Fruit fly (Drosophila melanogaster) whole organism, embryonic: ENCODE results near the gene slmb.

Source experiments
- Antp ChIP-seq: fragments of 200-800 bp; sonication (Bioruptor generic); optimal IDR thresholded peaks from 3 replicates; lab custom pipeline; 2016; ENCODE audit warnings: missing biosample characterization, missing genetic modification characterization
- Atf6 ChIP-seq: fragments of 200-800 bp; sonication (Bioruptor generic); IDR thresholded peaks from 2 replicates; pipeline ENCODE4 v1.3.6; 2022; ENCODE audit warnings: missing biosample characterization, missing genetic modification characterization
- Blimp-1 ChIP-seq: fragments of 200-800 bp; sonication (Bioruptor generic); optimal IDR thresholded peaks from 3 replicates; lab custom pipeline; 2018; ENCODE audit warnings: missing biosample characterization, missing genetic modification characterization, mild to moderate bottlenecking, moderate library complexity, missing genetic modification reagents
- CG12155 ChIP-seq: fragments of 200-800 bp; sonication (Bioruptor generic); optimal IDR thresholded peaks from 3 replicates; lab custom pipeline; 2016; ENCODE audit warnings: missing biosample characterization, missing genetic modification characterization
- CG14050 ChIP-seq: fragments of 200-800 bp; sonication (Bioruptor generic); IDR thresholded peaks from 3 replicates; pipeline ENCODE4 v1.3.6; 2022; ENCODE audit warnings: missing biosample characterization, missing genetic modification characterization
- CG15269 ChIP-seq: fragments of 200-800 bp; sonication (Bioruptor generic); optimal IDR thresholded peaks from 2 replicates; lab custom pipeline; 2018; ENCODE audit warnings: missing biosample characterization, mild to moderate bottlenecking, missing genetic modification characterization, moderate library complexity
- CG17385 ChIP-seq: fragments of 200-800 bp; sonication (Bioruptor generic); optimal IDR thresholded peaks from 3 replicates; lab custom pipeline; 2018; ENCODE audit warnings: missing biosample characterization, mild to moderate bottlenecking, missing genetic modification characterization
- CG17802 ChIP-seq: fragments of 200-800 bp; sonication (Bioruptor generic); optimal IDR thresholded peaks from 2 replicates; lab custom pipeline; 2018; ENCODE audit warnings: missing biosample characterization, mild to moderate bottlenecking, missing genetic modification characterization, moderate library complexity
- CG2712 ChIP-seq: fragments of 200-800 bp; optimal IDR thresholded peaks from 3 replicates; lab custom pipeline; 2019; ENCODE audit warnings: missing biosample characterization, mild to moderate bottlenecking, missing genetic modification characterization, moderate library complexity
- CG30431 ChIP-seq: fragments of 200-800 bp; sonication (Bioruptor generic); optimal IDR thresholded peaks from 2 replicates; lab custom pipeline; 2017; ENCODE audit warnings: missing biosample characterization, missing genetic modification characterization
- CG32767 ChIP-seq: fragments of 200-800 bp; sonication (Bioruptor generic); IDR thresholded peaks from 2 replicates; pipeline ENCODE4 v1.3.6; 2022; ENCODE audit warnings: missing biosample characterization, missing genetic modification characterization
- CG34376 ChIP-seq: fragments of 200-800 bp; sonication (Bioruptor generic); optimal IDR thresholded peaks from 2 replicates; lab custom pipeline; 2018; ENCODE audit warnings: missing biosample characterization, mild to moderate bottlenecking, missing genetic modification characterization
- CG4854 ChIP-seq: fragments of 200-800 bp; sonication (Bioruptor generic); optimal IDR thresholded peaks from 2 replicates; lab custom pipeline; 2016; ENCODE audit warnings: missing biosample characterization, missing genetic modification characterization, inconsistent platforms
- CG5245 ChIP-seq: fragments of 200-800 bp; sonication (Bioruptor generic); optimal IDR thresholded peaks from 3 replicates; lab custom pipeline; 2016; ENCODE audit warnings: missing biosample characterization, missing genetic modification characterization
- CG6654 ChIP-seq: fragments of 200-800 bp; sonication (Bioruptor generic); optimal IDR thresholded peaks from 2 replicates; lab custom pipeline; 2017; ENCODE audit warnings: missing biosample characterization, mild to moderate bottlenecking, missing genetic modification characterization
- CG9609 ChIP-seq: fragments of 200-800 bp; sonication (Bioruptor generic); optimal IDR thresholded peaks from 3 replicates; lab custom pipeline; 2016; ENCODE audit warnings: missing biosample characterization, missing genetic modification characterization
- CG9797 ChIP-seq: fragments of 200-800 bp; sonication (Bioruptor generic); optimal IDR thresholded peaks from 3 replicates; lab custom pipeline; 2018; ENCODE audit warnings: missing biosample characterization, mild to moderate bottlenecking, missing genetic modification characterization
- Dp ChIP-seq: fragments of 200-800 bp; sonication (Bioruptor generic); optimal IDR thresholded peaks from 2 replicates; lab custom pipeline; 2018; ENCODE audit warnings: missing biosample characterization, mild to moderate bottlenecking, missing genetic modification characterization, moderate library complexity
- H15 ChIP-seq: fragments of 200-800 bp; sonication (Bioruptor generic); IDR thresholded peaks from 3 replicates; pipeline ENCODE4 v1.3.6; 2022; ENCODE audit warnings: missing biosample characterization, missing genetic modification characterization
- HLH3B ChIP-seq: fragments of 200-800 bp; sonication (Bioruptor generic); IDR thresholded peaks from 2 replicates; pipeline ENCODE4 v1.3.6; 2022; ENCODE audit warnings: missing biosample characterization, missing genetic modification characterization
- HLH4C ChIP-seq: fragments of 200-800 bp; sonication (Bioruptor generic); IDR thresholded peaks from 3 replicates; pipeline ENCODE4 v1.3.6; 2022; ENCODE audit warnings: missing biosample characterization, missing genetic modification characterization; ENCODE audit not compliant: partially characterized antibody
- Nf-YB ChIP-seq: fragments of 200-800 bp; sonication (Bioruptor generic); optimal IDR thresholded peaks from 3 replicates; lab custom pipeline; 2019; ENCODE audit warnings: missing biosample characterization, mild to moderate bottlenecking, missing genetic modification characterization, moderate library complexity
- NfI ChIP-seq: fragments of 200-800 bp; sonication (Bioruptor generic); optimal IDR thresholded peaks from 3 replicates; lab custom pipeline; 2018; ENCODE audit warnings: missing biosample characterization, mild to moderate bottlenecking, missing genetic modification characterization, moderate library complexity
- Sin3A ChIP-seq: fragments of >200 bp; optimal IDR thresholded peaks from 2 replicates; lab custom pipeline; 2018
- aop ChIP-seq: fragments of 200-800 bp; sonication (Bioruptor generic); IDR thresholded peaks from 2 replicates; pipeline ENCODE4 v1.3.6; 2022; ENCODE audit warnings: missing biosample characterization, missing genetic modification characterization
- ase ChIP-seq: fragments of 200-800 bp; sonication (Bioruptor generic); IDR thresholded peaks from 3 replicates; pipeline ENCODE4 v1.3.6; 2022; ENCODE audit warnings: missing biosample characterization, missing genetic modification characterization
- chn ChIP-seq: fragments of 200-800 bp; sonication (Bioruptor generic); optimal IDR thresholded peaks from 2 replicates; lab custom pipeline; 2016; ENCODE audit warnings: missing biosample characterization, missing genetic modification characterization
- crol ChIP-seq: fragments of 200-800 bp; sonication (Bioruptor generic); IDR thresholded peaks from 2 replicates; pipeline ENCODE4 v1.3.6; 2022; ENCODE audit warnings: missing biosample characterization, missing genetic modification characterization
- cwo ChIP-seq: fragments of 200-800 bp; sonication (Bioruptor generic); optimal IDR thresholded peaks from 3 replicates; lab custom pipeline; 2017; ENCODE audit warnings: missing biosample characterization, missing genetic modification characterization, mild to moderate bottlenecking, moderate library complexity, missing genetic modification reagents
- eve ChIP-seq, 2 experiments: fragments of >200 bp; optimal IDR thresholded peaks; 2 replicates each; lab custom pipeline; 2017; ENCODE audit warnings: missing biosample characterization in 2 of 2, missing genetic modification characterization in 2 of 2
- exex ChIP-seq: fragments of 200-800 bp; sonication (Bioruptor generic); optimal IDR thresholded peaks from 4 replicates; lab custom pipeline; 2018; ENCODE audit warnings: missing biosample characterization, mild to moderate bottlenecking, missing genetic modification characterization, moderate library complexity
- gce ChIP-seq: fragments of 200-800 bp; sonication (Bioruptor generic); IDR thresholded peaks from 3 replicates; pipeline ENCODE4 v1.3.6; 2022; ENCODE audit warnings: missing biosample characterization, missing genetic modification characterization
- grn ChIP-seq: fragments of 200-800 bp; sonication (Bioruptor generic); optimal IDR thresholded peaks from 3 replicates; lab custom pipeline; 2017; ENCODE audit warnings: missing biosample characterization, missing genetic modification characterization
- hth ChIP-seq: fragments of >200 bp; optimal IDR thresholded peaks from 2 replicates; lab custom pipeline; 2017; ENCODE audit warnings: inconsistent platforms
- kah ChIP-seq: fragments of 200-800 bp; sonication (Bioruptor generic); optimal IDR thresholded peaks from 2 replicates; lab custom pipeline; 2018; ENCODE audit warnings: missing biosample characterization, mild to moderate bottlenecking, missing genetic modification characterization
- lab ChIP-seq: fragments of 200-800 bp; sonication (Bioruptor generic); optimal IDR thresholded peaks from 3 replicates; lab custom pipeline; 2017; ENCODE audit warnings: missing biosample characterization, missing genetic modification characterization, mild to moderate bottlenecking, moderate library complexity, missing genetic modification reagents
- otp ChIP-seq: fragments of 200-800 bp; sonication (Bioruptor generic); IDR thresholded peaks from 3 replicates; pipeline ENCODE4, ENCODE4 v1.3.6; 2022; ENCODE audit warnings: missing biosample characterization, missing genetic modification characterization
- peb ChIP-seq: fragments of 200-800 bp; sonication (Bioruptor generic); IDR thresholded peaks from 2 replicates; pipeline ENCODE4 v1.3.6; 2022; ENCODE audit warnings: missing biosample characterization, missing genetic modification characterization
- pita ChIP-seq: fragments of 200-800 bp; sonication (Bioruptor generic); optimal IDR thresholded peaks from 2 replicates; lab custom pipeline; 2017; ENCODE audit warnings: missing biosample characterization, mild to moderate bottlenecking, missing genetic modification characterization
- ro ChIP-seq: fragments of 200-800 bp; sonication (Bioruptor generic); IDR thresholded peaks from 2 replicates; pipeline ENCODE4 v1.3.6; 2022; ENCODE audit warnings: missing biosample characterization, missing genetic modification characterization
- sd ChIP-seq: fragments of 200-800 bp; sonication (Bioruptor generic); optimal IDR thresholded peaks from 3 replicates; lab custom pipeline; 2018; ENCODE audit warnings: missing biosample characterization, mild to moderate bottlenecking, missing genetic modification characterization, moderate library complexity
- slbo ChIP-seq: fragments of 200-800 bp; sonication (Bioruptor generic); IDR thresholded peaks from 2 replicates; pipeline ENCODE4 v1.3.6; 2022; ENCODE audit warnings: missing biosample characterization, missing genetic modification characterization
- sqz ChIP-seq: fragments of 200-800 bp; sonication (Bioruptor generic); optimal IDR thresholded peaks from 3 replicates; lab custom pipeline; 2018; ENCODE audit warnings: missing biosample characterization, mild to moderate bottlenecking, missing genetic modification characterization
- sug ChIP-seq: fragments of 200-800 bp; optimal IDR thresholded peaks from 2 replicates; lab custom pipeline; 2019; ENCODE audit warnings: missing biosample characterization, mild to moderate bottlenecking, missing genetic modification characterization, moderate library complexity
- twi ChIP-seq: fragments of 200-800 bp; optimal IDR thresholded peaks from 2 replicates; lab custom pipeline; 2019; ENCODE audit warnings: missing biosample characterization, mild to moderate bottlenecking, missing genetic modification characterization, moderate library complexity
- yki ChIP-seq: fragments of >200 bp; optimal IDR thresholded peaks from 3 replicates; lab custom pipeline; 2018
- z ChIP-seq: fragments of 200-800 bp; sonication (Bioruptor generic); IDR thresholded peaks from 3 replicates; pipeline ENCODE4 v1.3.6; 2022; ENCODE audit warnings: missing biosample characterization, missing genetic modification characterization
- zfh1 ChIP-seq: fragments of 200-800 bp; sonication (Bioruptor generic); IDR thresholded peaks from 3 replicates; pipeline ENCODE4 v1.3.6; 2022; ENCODE audit warnings: missing biosample characterization, missing genetic modification characterization

The slmb gene

dm6 chr3R:21111046-21111480 lies 16.2 kb downstream of the slmb start, which contains the start of gene Rab11 (continued):
- TF ChIP-seq chn (peak; percentile 4), HLH4C (peak; percentile 89), CG5245 (no peak), yki (lab: Kevin White, UChicago) (no peak), CG34376 (GFP tag; lab: Kevin White, UChicago) (peak; percentile 60), CG6654 (GFP tag; lab: Kevin White, UChicago) (no peak), ro (no peak), CG2712 (tag; lab: Kevin White, UChicago) (peak; percentile 63), slbo (GFP tag; lab: Robert Waterston, UW) (peak; percentile 78), H15 (GFP tag; lab: Robert Waterston, UW) (no peak), CG12155 (GFP tag; lab: Kevin White, UChicago) (peak; percentile 99), CG32767 (GFP tag; lab: Robert Waterston, UW) (no peak), gce (no peak), eve (GFP tag; optimal IDR thresholded peaks at IDR 0.05; lab: Kevin White, UChicago) (no peak), crol (GFP tag; lab: Robert Waterston, UW) (no peak), hth (lab: Kevin White, UChicago) (no peak), Antp (GFP tag; lab: Kevin White, UChicago) (peak; percentile 4), peb (GFP tag; lab: Robert Waterston, UW) (no peak), HLH3B (GFP tag; lab: Robert Waterston, UW) (no peak), kah (GFP tag; lab: Kevin White, UChicago) (no peak), otp (no peak), CG30431 (GFP tag; lab: Kevin White, UChicago) (no peak), CG9797 (GFP tag; lab: Kevin White, UChicago) (peak; percentile 17), twi (tag; lab: Kevin White, UChicago) (peak; percentile 11), sqz (GFP tag; lab: Kevin White, UChicago) (no peak), CG4854 (GFP tag; lab: Kevin White, UChicago) (peak; percentile 8), pita (GFP tag; lab: Kevin White, UChicago) (no peak), z (no peak), CG15269 (tag; lab: Kevin White, UChicago) (peak; percentile 45), CG14050 (GFP tag; lab: Robert Waterston, UW) (no peak), CG17802 (tag; lab: Kevin White, UChicago) (no peak), CG9609 (GFP tag; lab: Kevin White, UChicago) (no peak), zfh1 (0 out of 3 replicates have a peak, but pooled peaks have one; percentile 35), Dp (peak; percentile 53), NfI (GFP tag; lab: Kevin White, UChicago) (peak; percentile 47), Atf6 (GFP tag; lab: Robert Waterston, UW) (peak; percentile 55; the same call in 1 of the 2 replicates), CG17385 (GFP tag; lab: Kevin White, UChicago) (no peak), ase (GFP tag; lab: Robert Waterston, UW) (no peak), Nf-YB (GFP tag; lab: Kevin White, UChicago) (no peak)

dm6 chr3R:21109712-21110111 lies 17.6 kb downstream of the slmb start:
- TF ChIP-seq sd (peak; percentile 4), grn (GFP tag; lab: Kevin White, UChicago) (peak; percentile 78), sug (tag; lab: Kevin White, UChicago) (peak; percentile 19), Sin3A (lab: Kevin White, UChicago) (no peak), otp (no peak), aop (GFP tag; lab: Robert Waterston, UW) (no peak), cwo (GFP tag; lab: Kevin White, UChicago) (peak; percentile 60), exex (peak; percentile 77), lab (GFP tag; lab: Kevin White, UChicago) (no peak), Blimp-1 (GFP tag; lab: Kevin White, UChicago) (no peak)
- TF ChIP-seq, all 482 proteins: peak for 5
